Worm (Caenorhabditis elegans) whole organism, L1 larva: ENCODE data around the gene eat-6.
A peak's percentile ranks its signal among the peaks of the same experiment; 100 is the strongest.

Source experiments
- ama-1 ChIP-seq: fragments of 150-350 bp; optimal IDR thresholded peaks from 2 replicates; lab custom pipeline; 2014
- dpl-1 ChIP-seq, 3 experiments: fragments of 150-350 bp in 2 of 3; sonication (generic microtip) in 1 of 3; optimal IDR thresholded peaks; 2 replicates each; lab custom pipeline; 2014 to 2017; ENCODE audit warnings: missing biosample characterization in 3 of 3, missing genetic modification characterization in 3 of 3, missing genetic modification reagents in 3 of 3
- egl-13 ChIP-seq: sonication (generic microtip); optimal IDR thresholded peaks from 2 replicates; lab custom pipeline; 2016; ENCODE audit warnings: missing genotype, missing genetic modification reagents, missing genetic modification characterization, missing compliant biosample characterization
- egl-27 ChIP-seq, 2 experiments: fragments of 150-350 bp in 1 of 2; sonication (generic microtip); optimal IDR thresholded peaks; 3 replicates each; lab custom pipeline; 2017 to 2018; ENCODE audit warnings: missing biosample characterization in 2 of 2, missing genetic modification characterization in 2 of 2, missing genetic modification reagents in 2 of 2
- ets-5 ChIP-seq: fragments of 200-800 bp; sonication (Bioruptor generic); IDR thresholded peaks from 2 replicates; pipeline ENCODE4 v1.3.6; 2022; ENCODE audit warnings: missing genetic modification characterization, missing compliant biosample characterization
- hlh-17 ChIP-seq: fragments of 200-800 bp; sonication (Bioruptor generic); optimal IDR thresholded peaks from 2 replicates; lab custom pipeline; 2018; ENCODE audit warnings: missing genetic modification characterization, mild to moderate bottlenecking, missing compliant biosample characterization, moderate library complexity, borderline replicate concordance
- jun-1 ChIP-seq: fragments of 150-350 bp; optimal IDR thresholded peaks from 2 replicates; lab custom pipeline; 2014; ENCODE audit warnings: missing biosample characterization, missing genetic modification reagents, missing genetic modification characterization
- nhr-12 ChIP-seq: sonication (generic microtip); optimal IDR thresholded peaks from 2 replicates; lab custom pipeline; 2017; ENCODE audit warnings: missing biosample characterization, missing genetic modification characterization
- nhr-28 ChIP-seq: fragments of 150-350 bp; optimal IDR thresholded peaks from 2 replicates; lab custom pipeline; 2014; ENCODE audit warnings: missing biosample characterization, missing genetic modification characterization
- nhr-71 ChIP-seq: sonication (generic microtip); optimal IDR thresholded peaks from 2 replicates; lab custom pipeline; 2016; ENCODE audit warnings: mild to moderate bottlenecking, missing genetic modification characterization, moderate library complexity, missing compliant biosample characterization
- snpc-4 ChIP-seq: fragments of 150-350 bp; optimal IDR thresholded peaks from 2 replicates; lab custom pipeline; 2014; ENCODE audit warnings: missing biosample characterization, missing genetic modification characterization
- tbx-2 ChIP-seq: sonication (generic microtip); optimal IDR thresholded peaks from 2 replicates; lab custom pipeline; 2016; ENCODE audit warnings: missing genetic modification characterization, missing compliant biosample characterization
- unc-130 ChIP-seq: fragments of 150-350 bp; optimal IDR thresholded peaks from 2 replicates; lab custom pipeline; 2017; ENCODE audit warnings: missing biosample characterization, missing genetic modification characterization, inconsistent platforms
- unc-62 ChIP-seq: fragments of 150-350 bp; optimal IDR thresholded peaks from 2 replicates; lab custom pipeline; 2014; ENCODE audit warnings: missing biosample characterization, missing genetic modification reagents, missing genetic modification characterization

DNA sequence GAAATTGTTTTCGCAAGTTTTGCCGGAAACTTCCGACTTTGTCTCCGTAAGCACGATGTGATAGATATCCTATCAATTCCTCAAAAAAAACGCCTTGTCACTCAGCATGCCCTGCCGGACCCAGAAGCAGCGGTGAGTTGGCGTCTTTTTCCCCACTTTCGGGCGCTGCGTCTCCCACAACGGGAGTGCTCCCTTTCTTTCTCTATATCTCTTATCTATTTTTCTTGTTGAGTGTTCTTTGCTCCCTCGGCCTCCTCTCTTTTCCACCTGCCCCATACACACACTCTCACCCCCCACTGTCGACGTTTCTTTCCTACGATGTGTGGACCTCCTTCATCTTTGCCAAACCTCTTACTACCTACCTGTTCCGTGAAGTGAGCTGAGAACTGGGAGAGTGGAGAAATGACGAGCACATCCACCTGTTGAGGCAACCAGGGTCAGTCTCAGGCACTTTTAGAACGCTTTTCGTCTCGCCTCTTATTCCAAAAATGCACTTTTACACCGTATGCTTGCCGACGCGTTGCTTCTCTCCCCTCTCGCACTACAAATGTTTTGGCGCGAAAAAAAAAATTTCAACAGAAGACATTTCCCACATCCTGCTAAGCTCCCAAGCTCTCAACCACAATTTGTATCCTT is 43.8 kb downstream of the eat-6 start:
- TF ChIP-seq tbx-2 (tag; lab: Kevin White, UChicago) (peak; percentile 70), dpl-1 (GFP tag; optimal IDR thresholded peaks at IDR 0.05; lab: Kevin White, UChicago) (peak in 2 of 3 experiments; percentile 22 to 38), jun-1 (tag; lab: Kevin White, UChicago) (peak; percentile 64), egl-13 (tag; lab: Kevin White, UChicago) (peak; percentile 58), hlh-17 (no peak), unc-130 (tag; lab: Kevin White, UChicago) (peak; percentile 71), egl-27 (tag; optimal IDR thresholded peaks at IDR 0.05; lab: Kevin White, UChicago) (peak; percentile 43 to 48), unc-62 (peak; percentile 55), nhr-12 (no peak), snpc-4 (tag; lab: Kevin White, UChicago) (no peak), nhr-71 (tag; lab: Kevin White, UChicago) (peak; percentile 93), ama-1 (lab: Kevin White, UChicago) (no peak), ets-5 (GFP tag; lab: Robert Waterston, UW) (no peak), nhr-28 (tag; lab: Kevin White, UChicago) (no peak)
